Worm (Caenorhabditis elegans) whole organism, mixed stage, embryonic: ENCODE data around the gene R11H6.4.

Source experiments
- M03D4.4 ChIP-seq: sonication (generic microtip); optimal IDR thresholded peaks from 2 replicates; lab custom pipeline; 2017; ENCODE audit warnings: mild to moderate bottlenecking, missing genetic modification characterization, missing compliant biosample characterization
- bed-3 ChIP-seq: fragments of 200-800 bp; sonication (Bioruptor generic); optimal IDR thresholded peaks from 3 replicates; lab custom pipeline; 2018; ENCODE audit warnings: mild to moderate bottlenecking, missing genetic modification characterization, moderate library complexity, missing compliant biosample characterization
- blmp-1 ChIP-seq: fragments of 150-350 bp; optimal IDR thresholded peaks from 2 replicates; lab custom pipeline; 2014; ENCODE audit warnings: missing biosample characterization, missing genetic modification characterization
- ceh-43 ChIP-seq: fragments of 200-800 bp; sonication (Bioruptor generic); optimal IDR thresholded peaks from 2 replicates; lab custom pipeline; 2018; ENCODE audit warnings: mild to moderate bottlenecking, missing genetic modification characterization, moderate library complexity, missing compliant biosample characterization
- ceh-83 ChIP-seq: fragments of 200-800 bp; sonication (Bioruptor generic); optimal IDR thresholded peaks from 2 replicates; lab custom pipeline; 2018; ENCODE audit warnings: mild to moderate bottlenecking, missing genetic modification characterization, missing compliant biosample characterization
- ces-1 ChIP-seq: fragments of 150-350 bp; optimal IDR thresholded peaks from 2 replicates; lab custom pipeline; 2014; ENCODE audit warnings: missing biosample characterization, missing genetic modification reagents, missing genetic modification characterization
- cnd-1 ChIP-seq: fragments of 200-800 bp; sonication (Bioruptor generic); optimal IDR thresholded peaks from 2 replicates; lab custom pipeline; 2018; ENCODE audit warnings: mild to moderate bottlenecking, missing genetic modification characterization, missing compliant biosample characterization
- drap-1 ChIP-seq: fragments of 200-800 bp; sonication (Bioruptor generic); optimal IDR thresholded peaks from 3 replicates; lab custom pipeline; 2018; ENCODE audit warnings: mild to moderate bottlenecking, missing genetic modification characterization, missing compliant biosample characterization
- elt-1 ChIP-seq: sonication (generic microtip); optimal IDR thresholded peaks from 2 replicates; lab custom pipeline; 2017; ENCODE audit warnings: missing genetic modification characterization, mild to moderate bottlenecking, missing compliant biosample characterization, antibody characterized with exemption, moderate library complexity, borderline replicate concordance; ENCODE audit not compliant: insufficient read depth
- elt-3 ChIP-seq: fragments of 150-350 bp; optimal IDR thresholded peaks from 2 replicates; lab custom pipeline; 2014; ENCODE audit warnings: missing biosample characterization, missing genetic modification characterization
- flh-1 ChIP-seq: fragments of 200-800 bp; sonication (Bioruptor generic); optimal IDR thresholded peaks from 2 replicates; lab custom pipeline; 2018; ENCODE audit warnings: mild to moderate bottlenecking, missing genetic modification characterization, moderate library complexity, missing compliant biosample characterization
- ham-2 ChIP-seq: fragments of 200-800 bp; sonication (Bioruptor generic); optimal IDR thresholded peaks from 2 replicates; lab custom pipeline; 2018; ENCODE audit warnings: mild to moderate bottlenecking, missing genetic modification characterization, missing compliant biosample characterization
- hlh-1 ChIP-seq: fragments of 150-350 bp; optimal IDR thresholded peaks from 2 replicates; lab custom pipeline; 2014; ENCODE audit warnings: missing biosample characterization, missing genetic modification reagents, missing genetic modification characterization
- lin-13 ChIP-seq: fragments of 150-350 bp; optimal IDR thresholded peaks from 2 replicates; lab custom pipeline; 2014; ENCODE audit warnings: missing biosample characterization, missing genetic modification characterization
- lin-32 ChIP-seq: fragments of 200-800 bp; sonication (Bioruptor generic); optimal IDR thresholded peaks from 2 replicates; lab custom pipeline; 2018; ENCODE audit warnings: mild to moderate bottlenecking, missing genetic modification characterization, missing compliant biosample characterization
- lsy-2 ChIP-seq: fragments of 150-350 bp; optimal IDR thresholded peaks from 2 replicates; lab custom pipeline; 2014; ENCODE audit warnings: missing biosample characterization, missing genetic modification characterization
- mab-5 ChIP-seq: fragments of 150-350 bp; optimal IDR thresholded peaks from 2 replicates; lab custom pipeline; 2014; ENCODE audit warnings: missing biosample characterization, missing genetic modification characterization
- mep-1 ChIP-seq: fragments of 150-350 bp; optimal IDR thresholded peaks from 2 replicates; lab custom pipeline; 2017; ENCODE audit warnings: missing biosample characterization, missing genetic modification reagents, missing genetic modification characterization, inconsistent platforms
- mls-2 ChIP-seq: sonication (generic microtip); optimal IDR thresholded peaks from 2 replicates; lab custom pipeline; 2016; ENCODE audit warnings: mild to moderate bottlenecking, missing genetic modification characterization, moderate library complexity, missing compliant biosample characterization
- nhr-12 ChIP-seq: fragments of 150-350 bp; optimal IDR thresholded peaks from 2 replicates; lab custom pipeline; 2014; ENCODE audit warnings: missing biosample characterization, missing genetic modification characterization
- nhr-2 ChIP-seq: fragments of 150-350 bp; optimal IDR thresholded peaks from 2 replicates; lab custom pipeline; 2014; ENCODE audit warnings: missing biosample characterization, missing genetic modification characterization
- nhr-237 ChIP-seq: fragments of 150-350 bp; optimal IDR thresholded peaks from 2 replicates; lab custom pipeline; 2014; ENCODE audit warnings: missing biosample characterization, missing genetic modification characterization
- nhr-28 ChIP-seq: fragments of 150-350 bp; optimal IDR thresholded peaks from 2 replicates; lab custom pipeline; 2014; ENCODE audit warnings: missing biosample characterization, missing genetic modification characterization
- pha-4 ChIP-seq: fragments of 150-350 bp; optimal IDR thresholded peaks from 2 replicates; lab custom pipeline; 2018; ENCODE audit warnings: missing biosample characterization, missing genetic modification reagents, missing genetic modification characterization
- sem-2 ChIP-seq: fragments of 200-800 bp; sonication (Bioruptor generic); optimal IDR thresholded peaks from 2 replicates; lab custom pipeline; 2018; ENCODE audit warnings: mild to moderate bottlenecking, missing genetic modification characterization, missing compliant biosample characterization
- sptf-1 ChIP-seq: sonication (generic microtip); optimal IDR thresholded peaks from 2 replicates; lab custom pipeline; 2017; ENCODE audit warnings: mild to moderate bottlenecking, missing genetic modification characterization, moderate library complexity, missing compliant biosample characterization
- tbx-8 ChIP-seq: fragments of 200-800 bp; sonication (Bioruptor generic); optimal IDR thresholded peaks from 2 replicates; lab custom pipeline; 2018; ENCODE audit warnings: mild to moderate bottlenecking, missing genetic modification characterization, moderate library complexity, missing compliant biosample characterization
- unc-120 ChIP-seq: sonication (generic microtip); optimal IDR thresholded peaks from 2 replicates; lab custom pipeline; 2017; ENCODE audit warnings: missing genetic modification characterization, missing compliant biosample characterization; ENCODE audit not compliant: poor library complexity, severe bottlenecking
- unc-39 ChIP-seq: fragments of 150-350 bp; optimal IDR thresholded peaks from 2 replicates; lab custom pipeline; 2014; ENCODE audit warnings: missing biosample characterization, missing genetic modification characterization
- zip-8 ChIP-seq: fragments of 150-350 bp; optimal IDR thresholded peaks from 2 replicates; lab custom pipeline; 2014; ENCODE audit warnings: missing biosample characterization, missing genetic modification characterization
- ztf-11 ChIP-seq: fragments of 150-350 bp; optimal IDR thresholded peaks from 2 replicates; lab custom pipeline; 2014; ENCODE audit warnings: missing biosample characterization, missing genetic modification characterization

The R11H6.4 gene

ce11 chrV:14597681-14598184, 12.0 kb upstream of the R11H6.4 start, which contains the start of gene R11H6.2:
R11H6.2 (plus strand) TSS chrV:14598006.
- TF ChIP-seq mep-1 (peak; percentile 60), elt-3 (tag; lab: Kevin White, UChicago) (no peak), zip-8 (tag; lab: Kevin White, UChicago) (no peak), lin-32 (GFP tag; lab: Kevin White, UChicago) (no peak), nhr-12 (tag; lab: Kevin White, UChicago) (no peak)

DNA sequence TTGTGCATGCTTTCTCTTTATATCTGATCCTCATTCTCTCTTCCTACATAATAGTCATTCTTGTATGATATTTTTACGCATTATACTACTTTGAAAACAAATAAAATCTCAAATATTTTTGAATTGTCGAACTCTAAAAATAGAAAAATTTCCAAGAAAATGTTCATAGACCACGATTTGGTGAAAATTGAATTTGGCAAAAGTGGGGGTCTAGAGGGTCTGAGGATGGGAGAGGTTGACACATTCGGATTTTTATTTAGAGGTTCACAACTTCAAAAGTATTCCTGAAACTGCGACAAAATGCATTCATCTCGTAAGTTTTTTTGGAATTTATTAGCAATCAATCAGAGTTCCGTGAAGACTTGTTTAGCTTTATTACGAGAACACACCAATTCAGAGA, 9.8 kb upstream of the R11H6.4 start, which contains the start of gene glb-22:
glb-22 (plus strand) TSS at position 301 of the 400 bp plus-strand sequence.
- TF ChIP-seq blmp-1 (tag; lab: Kevin White, UChicago) (no peak), drap-1 (GFP tag; lab: Kevin White, UChicago) (no peak), lin-32 (GFP tag; lab: Kevin White, UChicago) (no peak), bed-3 (GFP tag; lab: Kevin White, UChicago) (no peak), ceh-43 (GFP tag; lab: Kevin White, UChicago) (no peak), cnd-1 (tag; lab: Kevin White, UChicago) (no peak), mep-1 (no peak), ztf-11 (tag; lab: Kevin White, UChicago) (no peak), sptf-1 (tag; lab: Kevin White, UChicago) (no peak), flh-1 (GFP tag; lab: Kevin White, UChicago) (no peak), ces-1 (GFP tag; lab: Kevin White, UChicago) (no peak), elt-3 (tag; lab: Kevin White, UChicago) (no peak), nhr-28 (tag; lab: Kevin White, UChicago) (no peak), nhr-237 (tag; lab: Kevin White, UChicago) (no peak), zip-8 (tag; lab: Kevin White, UChicago) (no peak), lsy-2 (tag; lab: Kevin White, UChicago) (no peak), unc-39 (tag; lab: Kevin White, UChicago) (no peak), sem-2 (no peak)

- TF ChIP-seq ceh-83 (GFP tag; lab: Kevin White, UChicago) = no peak
- no peak for TF ChIP-seq zip-8 (tag; lab: Kevin White, UChicago)
- no peak for TF ChIP-seq unc-120 (tag; lab: Kevin White, UChicago)
- TF ChIP-seq elt-3 (tag; lab: Kevin White, UChicago) = no peak
- no peak for TF ChIP-seq nhr-28 (tag; lab: Kevin White, UChicago)
- TF ChIP-seq M03D4.4 = no peak
- TF ChIP-seq cnd-1 (tag; lab: Kevin White, UChicago) = no peak
- TF ChIP-seq tbx-8 (GFP tag; lab: Kevin White, UChicago) = no peak
- no peak for TF ChIP-seq ztf-11 (tag; lab: Kevin White, UChicago)
- TF ChIP-seq mls-2 (tag; lab: Kevin White, UChicago) = no peak
- TF ChIP-seq mep-1 = no peak
- no peak for TF ChIP-seq pha-4
- no peak for TF ChIP-seq ces-1 (GFP tag; lab: Kevin White, UChicago)
- TF ChIP-seq nhr-2 (tag; lab: Kevin White, UChicago) = no peak
- no peak for TF ChIP-seq ham-2 (GFP tag; lab: Kevin White, UChicago)
- TF ChIP-seq lin-13 (tag; lab: Kevin White, UChicago) = no peak
Measured at ce11 chrV:14603755-14604154, 6.0 kb upstream of the R11H6.4 start.

ce11 chrV:14610781-14611180, 1.0 kb downstream of the R11H6.4 start:
- TF ChIP-seq cnd-1 (tag; lab: Kevin White, UChicago) = no peak
- TF ChIP-seq lin-13 (tag; lab: Kevin White, UChicago) = no peak
- TF ChIP-seq nhr-12 (tag; lab: Kevin White, UChicago) = no peak
- TF ChIP-seq mep-1 = no peak
- TF ChIP-seq lsy-2 (tag; lab: Kevin White, UChicago) = no peak

DNA sequence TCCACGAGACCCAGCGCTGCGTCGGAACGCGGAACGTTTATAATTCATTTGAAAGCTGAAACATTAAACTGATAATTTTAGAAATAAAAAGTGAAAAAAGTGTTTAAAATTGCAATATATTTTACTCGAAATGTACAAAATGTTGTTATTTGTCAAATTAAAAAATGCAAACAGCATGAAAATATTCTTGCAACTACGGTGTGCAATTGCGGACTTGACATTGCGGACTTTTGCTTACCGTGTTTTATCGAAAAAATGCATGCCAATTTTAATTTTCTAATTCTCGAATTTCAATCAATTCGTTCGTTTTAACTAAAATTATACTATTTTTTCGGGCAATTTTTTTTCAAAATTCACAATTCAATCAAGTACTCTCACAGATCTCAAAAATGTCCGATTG, 2.4 kb downstream of the R11H6.4 start, which contains the start of the genes R11H6.5 and ccnk-1:
R11H6.5 (minus strand) TSS at position 55 of the 400 bp plus-strand sequence.
ccnk-1 (plus strand) TSS at position 381 of the 400 bp plus-strand sequence.
- peak; percentile 38 for TF ChIP-seq mep-1
- TF ChIP-seq blmp-1 (tag; lab: Kevin White, UChicago) = no peak
- peak; percentile 4 for TF ChIP-seq nhr-237 (tag; lab: Kevin White, UChicago)
- TF ChIP-seq ces-1 (GFP tag; lab: Kevin White, UChicago) = no peak
- TF ChIP-seq nhr-2 (tag; lab: Kevin White, UChicago) = no peak
- TF ChIP-seq lsy-2 (tag; lab: Kevin White, UChicago) = peak; percentile 98
- no peak for TF ChIP-seq pha-4
- TF ChIP-seq mab-5 (tag; lab: Kevin White, UChicago) = no peak
- TF ChIP-seq bed-3 (GFP tag; lab: Kevin White, UChicago) = no peak
- TF ChIP-seq elt-1 (tag; lab: Kevin White, UChicago) = no peak
- TF ChIP-seq hlh-1 = no peak
